Worm (Caenorhabditis elegans) whole organism, L4/young adult: ENCODE measurements around the gene rsef-1.
A peak's percentile ranks its signal among the peaks of the same experiment; 100 is the strongest.

ENCODE experiments used
- W03F9.2 ChIP-seq: fragments of 150-350 bp; optimal IDR thresholded peaks from 2 replicates; lab custom pipeline; 2014; ENCODE audit warnings: missing biosample characterization, missing genetic modification characterization
- dao-5 ChIP-seq: sonication (generic microtip); optimal IDR thresholded peaks from 2 replicates; lab custom pipeline; 2016; ENCODE audit warnings: missing genotype, missing genetic modification characterization, moderate library complexity, missing compliant biosample characterization
- him-1 ChIP-seq: sonication (generic microtip); optimal IDR thresholded peaks from 2 replicates; lab custom pipeline; 2016; ENCODE audit warnings: missing genotype, missing genetic modification reagents, missing genetic modification characterization, missing compliant biosample characterization

rsef-1 gene

DNA sequence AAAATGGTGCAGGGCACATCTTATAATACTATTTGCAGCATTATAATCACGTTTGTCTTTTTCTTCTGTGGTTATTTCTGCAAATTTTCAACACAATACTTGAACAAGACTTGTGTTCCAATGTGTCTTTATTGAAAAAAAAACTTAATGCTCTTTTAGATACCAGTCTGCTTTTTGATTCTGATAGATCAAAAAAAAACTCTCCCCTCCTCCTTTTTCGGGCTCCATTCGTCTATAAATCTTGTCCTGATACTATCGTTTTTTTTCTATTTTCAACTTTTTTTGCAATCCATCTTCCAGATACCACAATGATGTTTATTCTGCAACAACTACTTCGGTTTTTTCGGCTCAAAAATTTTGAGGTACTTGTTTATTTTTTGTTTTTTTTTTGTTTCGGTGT, 21.6 kb upstream of the rsef-1 start, which contains the start of gene twk-16:
Gene twk-16, plus strand, starts transcription at position 301 of the 400 bp plus-strand sequence.
- TF ChIP-seq W03F9.2 (tag; lab: Kevin White, UChicago), result no peak
- no peak for TF ChIP-seq him-1 (tag; lab: Kevin White, UChicago)
- TF ChIP-seq dao-5 (tag; lab: Kevin White, UChicago), result no peak

DNA sequence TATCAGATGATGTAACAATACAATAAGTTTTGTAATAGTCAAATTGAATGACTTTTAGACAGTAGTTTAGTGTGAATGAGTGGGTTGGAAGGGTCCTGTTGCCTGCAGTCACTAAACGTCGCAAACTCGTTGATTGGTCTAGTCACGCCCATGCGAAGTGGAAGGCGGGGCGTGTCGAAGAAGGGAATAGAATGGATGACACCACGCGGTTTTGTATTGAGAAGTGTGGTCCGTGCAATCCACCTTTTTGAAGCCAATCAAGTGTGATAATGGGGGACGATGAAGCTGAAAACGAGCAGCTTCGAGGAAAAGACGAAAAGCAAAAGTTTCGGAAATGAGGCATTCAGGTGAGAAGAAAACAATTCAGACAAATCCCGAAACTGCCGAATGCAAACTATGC, 11.1 kb upstream of the rsef-1 start, which contains the start of gene ceh-31:
Gene ceh-31, minus strand, starts transcription at position 101 of the 400 bp plus-strand sequence.
- TF ChIP-seq dao-5 (tag; lab: Kevin White, UChicago), result no peak
- no peak for TF ChIP-seq him-1 (tag; lab: Kevin White, UChicago)
- TF ChIP-seq W03F9.2 (tag; lab: Kevin White, UChicago), result no peak

DNA sequence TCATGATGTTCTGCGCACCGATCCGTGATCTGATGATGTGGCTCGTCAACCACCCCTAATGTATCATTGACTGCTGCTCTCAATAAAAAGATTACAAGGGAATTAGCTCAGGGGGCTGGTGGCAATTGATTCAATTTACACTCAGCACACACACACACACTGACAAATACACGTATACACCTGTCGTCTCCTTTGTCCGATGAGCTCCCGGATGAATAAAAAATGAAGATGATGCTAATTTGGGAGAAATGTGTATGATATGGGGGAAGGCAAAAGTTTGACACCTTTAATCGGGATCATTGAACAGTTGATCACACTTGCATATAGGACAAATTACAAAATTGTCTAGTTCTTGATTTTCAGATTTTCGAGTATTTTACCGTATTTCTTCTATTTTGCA, 7.9 kb upstream of the rsef-1 start:
- TF ChIP-seq W03F9.2 (tag; lab: Kevin White, UChicago), result no peak
- TF ChIP-seq dao-5 (tag; lab: Kevin White, UChicago), result no peak
- no peak for TF ChIP-seq him-1 (tag; lab: Kevin White, UChicago)

DNA sequence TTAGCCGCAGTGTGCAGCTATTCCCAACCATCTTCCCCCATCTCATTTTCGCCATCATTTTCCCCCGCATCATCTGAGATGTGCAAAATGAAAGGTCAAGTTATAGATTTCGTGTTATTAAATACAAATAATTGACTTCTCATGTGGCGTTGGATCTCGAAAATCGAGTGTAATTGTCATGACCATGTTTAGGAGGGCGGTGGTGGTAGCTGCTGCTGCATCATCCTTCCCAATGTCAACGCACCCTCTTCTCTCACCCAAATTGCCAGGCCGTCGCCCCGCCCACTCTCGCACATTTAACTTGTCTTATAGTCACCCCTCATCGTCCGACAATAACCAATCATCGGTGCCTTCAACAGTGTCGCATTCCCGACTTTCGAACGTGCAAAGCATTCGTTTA, 4.1 kb upstream of the rsef-1 start, which contains the start of gene ceh-30:
Gene ceh-30, plus strand, starts transcription at position 301 of the 400 bp plus-strand sequence.
- no peak for TF ChIP-seq him-1 (tag; lab: Kevin White, UChicago)
- no peak for TF ChIP-seq W03F9.2 (tag; lab: Kevin White, UChicago)

DNA sequence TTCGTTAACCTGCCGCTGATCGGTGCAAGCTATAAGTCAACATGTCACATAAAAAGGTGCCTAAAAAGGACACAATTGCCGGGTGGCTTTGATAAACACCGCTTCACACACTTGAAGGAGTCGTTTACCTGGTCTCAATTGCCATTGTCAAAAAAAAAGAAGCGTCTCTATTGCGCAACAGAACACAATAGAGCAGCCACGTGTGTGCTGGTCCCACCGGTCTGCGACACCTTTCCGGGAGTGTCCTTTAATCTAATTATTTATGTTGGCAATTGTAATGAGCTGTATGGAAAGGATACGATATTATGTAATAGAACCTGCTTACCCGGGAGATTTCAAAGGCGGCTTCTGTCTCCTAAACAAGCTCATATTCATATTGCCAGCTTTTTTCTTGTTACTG, 2.5 kb upstream of the rsef-1 start:
- TF ChIP-seq dao-5 (tag; lab: Kevin White, UChicago), result no peak
- no peak for TF ChIP-seq him-1 (tag; lab: Kevin White, UChicago)
- no peak for TF ChIP-seq W03F9.2 (tag; lab: Kevin White, UChicago)

DNA sequence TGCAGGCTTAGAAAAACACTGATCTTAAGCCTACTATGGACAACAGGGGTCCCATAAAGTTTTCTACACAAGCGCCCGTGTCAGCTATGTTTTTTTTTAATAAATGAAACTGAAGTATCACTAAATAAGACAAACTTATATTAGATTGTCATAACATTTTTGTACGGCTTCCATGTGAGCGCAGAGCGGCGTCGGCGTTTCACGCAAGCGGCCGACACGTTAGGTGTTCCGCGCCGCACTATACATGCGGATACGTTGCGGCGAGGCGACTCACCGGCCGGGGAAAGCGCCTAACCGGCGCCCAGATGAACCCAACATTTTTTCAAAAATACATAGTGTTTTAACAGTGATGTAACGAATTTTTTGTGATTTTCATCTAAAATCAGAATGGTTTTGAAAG, 1.5 kb downstream of the rsef-1 start:
- no peak for TF ChIP-seq W03F9.2 (tag; lab: Kevin White, UChicago)
- no peak for TF ChIP-seq dao-5 (tag; lab: Kevin White, UChicago)
- TF ChIP-seq him-1 (tag; lab: Kevin White, UChicago), result no peak

DNA sequence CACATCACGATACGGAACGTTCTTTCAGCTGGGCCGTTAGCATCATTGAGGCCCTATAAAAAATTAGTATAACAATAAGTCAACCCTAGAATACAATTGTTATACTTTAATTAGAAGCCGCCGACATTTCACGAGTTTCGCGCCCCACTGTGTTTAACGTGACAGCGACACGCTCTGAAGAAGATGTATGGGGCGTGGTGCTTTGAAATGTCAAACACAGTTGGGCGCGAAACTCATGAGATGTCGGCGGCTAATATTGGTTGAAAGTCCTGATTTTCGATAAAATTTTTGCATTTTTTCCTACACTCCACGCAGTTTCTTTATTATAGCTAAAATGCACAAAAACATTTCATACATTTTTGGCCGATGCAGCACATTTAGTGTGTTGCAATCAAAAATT, 3.1 kb downstream of the rsef-1 start:
- TF ChIP-seq him-1 (tag; lab: Kevin White, UChicago) (no peak), W03F9.2 (tag; lab: Kevin White, UChicago) (no peak), dao-5 (tag; lab: Kevin White, UChicago) (no peak)

DNA sequence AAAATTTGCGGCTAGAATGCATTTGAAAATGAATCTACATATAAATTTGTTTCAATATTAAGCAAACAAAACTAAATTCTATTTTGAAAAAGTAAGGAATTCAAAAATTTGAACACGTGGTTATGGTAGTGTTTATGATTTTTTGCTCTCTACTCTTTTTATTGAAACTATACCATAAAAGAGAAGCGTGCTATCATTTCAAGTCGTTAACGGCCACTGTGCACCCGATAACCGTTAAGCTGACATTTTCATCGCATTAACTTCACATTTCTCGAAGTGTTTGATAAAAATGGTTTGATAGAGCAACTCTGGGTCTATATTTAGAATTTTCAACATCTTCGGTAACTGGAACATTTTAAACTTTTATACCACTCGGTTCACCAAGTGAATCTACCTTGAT, 4.4 kb downstream of the rsef-1 start, which contains the start of gene twk-26:
Gene twk-26, minus strand, starts transcription at position 23 of the 400 bp plus-strand sequence.
- TF ChIP-seq dao-5 (tag; lab: Kevin White, UChicago) (no peak), W03F9.2 (tag; lab: Kevin White, UChicago) (no peak), him-1 (tag; lab: Kevin White, UChicago) (no peak)

DNA sequence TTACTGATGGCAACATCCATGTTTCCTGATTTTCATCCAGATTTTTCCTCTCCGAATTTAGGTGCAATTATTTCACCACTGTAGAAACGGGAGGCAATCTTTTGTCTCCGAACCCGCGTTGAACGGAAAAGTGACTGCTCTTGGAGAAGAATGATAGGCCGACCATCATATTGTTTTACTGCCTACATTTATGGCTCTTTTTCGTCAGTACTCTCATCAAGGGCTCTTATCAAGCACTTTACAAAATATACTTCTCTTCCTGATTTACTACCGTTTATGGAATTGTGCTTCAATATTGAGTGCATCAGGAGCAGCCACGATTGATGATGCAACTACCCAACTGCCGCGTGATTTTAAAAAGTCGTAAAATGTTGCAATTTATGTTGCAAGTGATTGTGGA, 4.8 kb downstream of the rsef-1 start:
- TF ChIP-seq W03F9.2 (tag; lab: Kevin White, UChicago) (no peak), dao-5 (tag; lab: Kevin White, UChicago) (no peak), him-1 (tag; lab: Kevin White, UChicago) (no peak)

DNA sequence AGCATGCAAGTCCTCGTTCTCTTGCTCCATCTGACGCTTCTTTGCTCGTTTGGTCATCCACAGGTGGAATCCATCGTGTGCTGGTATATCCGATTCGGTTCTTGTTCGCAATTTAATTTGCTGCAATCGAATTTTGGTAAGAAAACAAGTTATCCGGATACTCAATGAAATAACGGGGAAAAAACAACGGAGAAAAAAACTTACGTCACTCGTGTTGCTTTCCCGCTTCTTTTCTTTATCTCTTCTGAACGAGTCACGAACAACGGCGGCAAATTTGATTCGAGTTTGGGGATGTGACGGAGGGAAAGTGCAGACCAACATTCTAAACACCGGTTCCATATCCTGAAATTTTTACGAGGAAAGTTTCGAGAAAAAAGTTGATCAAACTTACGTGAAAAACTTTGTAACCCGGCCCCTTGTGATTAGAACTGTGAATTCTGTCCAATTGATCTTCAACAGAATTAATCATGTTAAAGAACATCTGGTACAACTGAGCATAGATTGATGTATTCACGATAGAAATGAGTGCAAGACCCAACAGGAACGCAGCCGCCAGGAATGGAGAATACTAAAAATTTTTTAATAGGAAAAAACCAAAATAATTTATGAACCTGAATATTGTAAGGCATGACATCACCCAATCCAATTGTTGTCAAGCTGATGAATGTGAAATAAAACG, 7.7 kb downstream of the rsef-1 start:
- TF ChIP-seq dao-5 (tag; lab: Kevin White, UChicago) (no peak), him-1 (tag; lab: Kevin White, UChicago) (no peak), W03F9.2 (tag; lab: Kevin White, UChicago) (no peak)

DNA sequence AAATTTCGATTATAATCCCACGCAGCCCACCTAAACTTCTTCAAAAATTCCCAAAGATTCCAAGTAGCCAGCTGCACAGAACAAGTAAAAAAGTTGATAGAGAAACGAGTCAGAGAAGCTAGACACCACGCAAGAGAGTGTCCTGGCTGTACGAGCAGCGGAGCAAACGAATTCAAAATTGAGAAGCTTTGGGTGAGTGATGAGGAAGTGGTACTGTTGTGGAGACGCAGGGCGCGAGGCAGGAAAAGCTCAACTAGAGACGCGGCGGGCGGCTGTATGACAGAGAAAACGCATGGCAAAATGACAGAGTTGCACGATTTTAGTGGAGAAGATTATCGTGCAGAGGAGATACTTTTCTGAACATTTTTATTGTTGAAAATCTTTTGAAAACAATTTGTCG, 10.0 kb downstream of the rsef-1 start:
- TF ChIP-seq him-1 (tag; lab: Kevin White, UChicago) (peak; percentile 75), W03F9.2 (tag; lab: Kevin White, UChicago) (no peak), dao-5 (tag; lab: Kevin White, UChicago) (no peak)

DNA sequence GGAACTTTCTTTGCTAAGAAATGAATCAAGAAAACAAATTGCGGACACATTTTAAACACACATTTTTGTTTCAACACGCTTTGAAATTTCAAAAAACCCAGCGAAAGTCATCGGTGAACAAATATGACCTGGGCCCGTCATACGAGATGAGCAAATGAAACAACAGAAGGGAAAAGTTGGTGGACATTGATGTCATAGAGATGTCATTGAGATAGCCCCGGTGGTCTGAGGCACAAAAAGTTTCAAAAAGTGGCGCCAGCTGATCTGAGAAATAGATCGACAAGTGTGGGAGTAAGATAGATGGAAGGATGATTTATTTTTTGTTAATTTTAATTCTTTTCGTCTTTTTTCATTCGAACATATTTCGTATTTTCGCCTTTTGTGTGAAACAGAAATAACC, 10.5 kb downstream of the rsef-1 start:
- no peak for TF ChIP-seq W03F9.2 (tag; lab: Kevin White, UChicago)
- TF ChIP-seq dao-5 (tag; lab: Kevin White, UChicago), result no peak
- no peak for TF ChIP-seq him-1 (tag; lab: Kevin White, UChicago)

DNA sequence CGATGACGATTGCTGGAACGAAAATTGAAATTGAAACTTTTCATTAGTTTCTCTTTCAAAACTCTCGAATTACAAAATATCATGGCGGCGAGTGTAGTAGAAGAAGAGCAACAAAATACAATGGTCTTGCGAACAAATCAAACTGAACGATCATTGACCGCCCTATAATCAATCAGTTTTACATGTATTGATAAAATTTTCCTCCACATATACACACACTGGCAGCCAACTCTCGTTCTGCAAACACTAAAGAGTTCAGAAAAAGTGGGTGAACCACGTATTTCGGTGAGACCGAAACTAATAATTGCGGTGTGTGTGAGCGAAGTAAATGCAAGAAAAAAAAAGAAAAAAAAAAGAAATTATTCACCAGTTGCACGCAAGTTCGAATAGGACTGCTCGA, 12.0 kb downstream of the rsef-1 start:
- no peak for TF ChIP-seq W03F9.2 (tag; lab: Kevin White, UChicago)
- no peak for TF ChIP-seq him-1 (tag; lab: Kevin White, UChicago)
- TF ChIP-seq dao-5 (tag; lab: Kevin White, UChicago), result no peak

DNA sequence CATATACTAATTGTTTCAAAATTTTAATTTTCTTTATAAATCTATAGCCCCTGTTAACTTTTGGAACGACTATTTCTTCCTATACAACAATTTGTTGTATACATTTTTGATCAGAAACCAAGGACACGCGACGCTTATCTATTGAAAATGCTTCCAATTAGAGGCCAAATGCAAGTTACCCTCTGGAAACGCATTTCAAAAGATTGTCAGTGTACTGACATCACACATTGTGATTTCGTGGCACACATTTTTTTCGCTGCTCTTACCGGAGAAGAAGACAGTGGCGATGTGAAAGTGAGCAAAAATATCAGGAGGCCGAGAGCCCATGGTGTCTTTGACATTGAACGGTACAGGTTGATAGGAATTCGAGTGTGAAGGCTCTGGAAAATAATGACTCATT, 13.7 kb downstream of the rsef-1 start, which contains the start of gene cnnm-3:
Gene cnnm-3, minus strand, starts transcription at position 382 of the 400 bp plus-strand sequence.
- no peak for TF ChIP-seq dao-5 (tag; lab: Kevin White, UChicago)
- TF ChIP-seq him-1 (tag; lab: Kevin White, UChicago), result no peak
- no peak for TF ChIP-seq W03F9.2 (tag; lab: Kevin White, UChicago)
